Fruit fly (Drosophila melanogaster) whole organism, prepupa: ENCODE measurements around the gene CG43051.

Experiments
- CG10669 ChIP-seq: fragments of 200-800 bp; sonication (Bioruptor generic); optimal IDR thresholded peaks from 3 replicates; lab custom pipeline; 2018; ENCODE audit warnings: missing biosample characterization, mild to moderate bottlenecking, missing genetic modification characterization, moderate library complexity
- CG11294 ChIP-seq: fragments of 200-800 bp; sonication (Bioruptor generic); IDR thresholded peaks from 2 replicates; pipeline ENCODE4 v1.3.6; 2022; ENCODE audit warnings: missing biosample characterization, missing genetic modification characterization
- CG11762 ChIP-seq: fragments of 200-800 bp; sonication (Bioruptor generic); optimal IDR thresholded peaks from 3 replicates; lab custom pipeline; 2016; ENCODE audit warnings: missing biosample characterization, missing genetic modification characterization; ENCODE audit not compliant: insufficient read depth
- CG1621 ChIP-seq: fragments of 200-800 bp; sonication (Bioruptor generic); optimal IDR thresholded peaks from 3 replicates; lab custom pipeline; 2018; ENCODE audit warnings: missing biosample characterization, mild to moderate bottlenecking, missing genetic modification characterization
- CG16779 ChIP-seq: fragments of 200-800 bp; sonication (Bioruptor generic); optimal IDR thresholded peaks from 3 replicates; lab custom pipeline; 2017; ENCODE audit warnings: missing biosample characterization, mild to moderate bottlenecking, missing genetic modification characterization
- CG32006 ChIP-seq: fragments of 200-800 bp; sonication (Bioruptor generic); optimal IDR thresholded peaks from 3 replicates; lab custom pipeline; 2017; ENCODE audit warnings: missing biosample characterization, mild to moderate bottlenecking, missing genetic modification characterization
- CG34406 ChIP-seq: fragments of 200-800 bp; sonication (Bioruptor generic); optimal IDR thresholded peaks from 3 replicates; lab custom pipeline; 2016; ENCODE audit warnings: missing biosample characterization, missing genetic modification characterization
- CG3919 ChIP-seq: fragments of 200-800 bp; sonication (Bioruptor generic); optimal IDR thresholded peaks from 3 replicates; lab custom pipeline; 2016; ENCODE audit warnings: missing biosample characterization, missing genetic modification characterization
- CG4318 ChIP-seq: fragments of 200-800 bp; sonication (Bioruptor generic); optimal IDR thresholded peaks from 3 replicates; lab custom pipeline; 2017; ENCODE audit warnings: missing biosample characterization, mild to moderate bottlenecking, missing genetic modification characterization
- CG6163 ChIP-seq: fragments of 200-800 bp; sonication (Bioruptor generic); IDR thresholded peaks from 3 replicates; pipeline ENCODE4 v1.3.6; 2022; ENCODE audit warnings: missing biosample characterization, missing genetic modification characterization
- CG6276 ChIP-seq: fragments of 200-800 bp; sonication (Bioruptor generic); optimal IDR thresholded peaks from 2 replicates; lab custom pipeline; 2017; ENCODE audit warnings: missing biosample characterization, mild to moderate bottlenecking, missing genetic modification characterization
- CG6808 ChIP-seq: fragments of 200-800 bp; sonication (Bioruptor generic); optimal IDR thresholded peaks from 3 replicates; lab custom pipeline; 2017; ENCODE audit warnings: missing biosample characterization, missing genetic modification characterization, mild to moderate bottlenecking, moderate library complexity, missing genetic modification reagents
- CG6854 ChIP-seq: fragments of 200-800 bp; sonication (Bioruptor generic); optimal IDR thresholded peaks from 2 replicates; lab custom pipeline; 2017; ENCODE audit warnings: missing biosample characterization, mild to moderate bottlenecking, missing genetic modification characterization
- CG7368 ChIP-seq: fragments of 200-800 bp; sonication (Bioruptor generic); optimal IDR thresholded peaks from 3 replicates; lab custom pipeline; 2016; ENCODE audit warnings: missing biosample characterization, missing genetic modification characterization
- CG8319 ChIP-seq: fragments of 200-800 bp; sonication (Bioruptor generic); optimal IDR thresholded peaks from 3 replicates; lab custom pipeline; 2016; ENCODE audit warnings: missing biosample characterization, missing genetic modification characterization
- CG8632 ChIP-seq: fragments of 200-800 bp; sonication (Bioruptor generic); optimal IDR thresholded peaks from 3 replicates; lab custom pipeline; 2016; ENCODE audit warnings: missing biosample characterization, missing genetic modification characterization
- CG9139 ChIP-seq: fragments of 200-800 bp; sonication (Bioruptor generic); optimal IDR thresholded peaks from 3 replicates; lab custom pipeline; 2017; ENCODE audit warnings: missing biosample characterization, mild to moderate bottlenecking, missing genetic modification characterization
- Eip75B ChIP-seq: fragments of 200-800 bp; sonication (Bioruptor generic); optimal IDR thresholded peaks from 3 replicates; lab custom pipeline; 2016; ENCODE audit warnings: missing biosample characterization, missing genetic modification characterization
- Eip78C ChIP-seq: fragments of 200-800 bp; sonication (Bioruptor generic); peaks from one replicate; lab custom pipeline; 2016; ENCODE audit warnings: missing biosample characterization, missing genetic modification characterization
- Eip93F ChIP-seq: fragments of 200-800 bp; sonication (Bioruptor generic); optimal IDR thresholded peaks from 2 replicates; lab custom pipeline; 2016; ENCODE audit warnings: missing biosample characterization, mild to moderate bottlenecking, missing genetic modification characterization
- Ets96B ChIP-seq: fragments of 200-800 bp; optimal IDR thresholded peaks from 2 replicates; lab custom pipeline; 2019; ENCODE audit warnings: missing biosample characterization, mild to moderate bottlenecking, missing genetic modification characterization, moderate library complexity
- Hr38 ChIP-seq: sonication (Bioruptor generic); optimal IDR thresholded peaks from 2 replicates; lab custom pipeline; 2016; ENCODE audit warnings: missing biosample characterization, missing genetic modification characterization
- Hr39 ChIP-seq: fragments of 200-800 bp; sonication (Bioruptor generic); optimal IDR thresholded peaks from 2 replicates; lab custom pipeline; 2016; ENCODE audit warnings: missing biosample characterization, missing genetic modification characterization
- Hr4 ChIP-seq: fragments of 200-800 bp; sonication (Bioruptor generic); optimal IDR thresholded peaks from 3 replicates; lab custom pipeline; 2016; ENCODE audit warnings: missing biosample characterization, missing genetic modification characterization
- Lpt ChIP-seq: fragments of 200-800 bp; sonication (Bioruptor generic); optimal IDR thresholded peaks from 3 replicates; lab custom pipeline; 2016; ENCODE audit warnings: missing biosample characterization, missing genetic modification characterization
- Met ChIP-seq: fragments of 200-800 bp; sonication (Bioruptor generic); optimal IDR thresholded peaks from 3 replicates; lab custom pipeline; 2016; ENCODE audit warnings: missing biosample characterization, missing genetic modification characterization
- OdsH ChIP-seq: fragments of 200-800 bp; sonication (Bioruptor generic); optimal IDR thresholded peaks from 3 replicates; lab custom pipeline; 2016; ENCODE audit warnings: missing biosample characterization, missing genetic modification characterization
- Smox ChIP-seq: fragments of 200-800 bp; sonication (Bioruptor generic); optimal IDR thresholded peaks from 3 replicates; lab custom pipeline; 2016; ENCODE audit warnings: missing biosample characterization, missing genetic modification characterization
- Sox102F ChIP-seq: fragments of 200-800 bp; sonication (Bioruptor generic); optimal IDR thresholded peaks from 2 replicates; lab custom pipeline; 2016; ENCODE audit warnings: missing biosample characterization, mild to moderate bottlenecking, missing genetic modification characterization
- Sox14 ChIP-seq: fragments of 200-800 bp; sonication (Bioruptor generic); optimal IDR thresholded peaks from 3 replicates; lab custom pipeline; 2016; ENCODE audit warnings: missing biosample characterization, missing genetic modification characterization
- achi ChIP-seq: fragments of 200-800 bp; sonication (Bioruptor generic); optimal IDR thresholded peaks from 3 replicates; lab custom pipeline; 2016; ENCODE audit warnings: missing biosample characterization, missing genetic modification characterization
- acj6 ChIP-seq: fragments of 200-800 bp; sonication (Bioruptor generic); optimal IDR thresholded peaks from 3 replicates; lab custom pipeline; 2016; ENCODE audit warnings: missing biosample characterization, missing genetic modification characterization
- dsx ChIP-seq: fragments of 200-800 bp; optimal IDR thresholded peaks from 3 replicates; lab custom pipeline; 2019; ENCODE audit warnings: missing biosample characterization, mild to moderate bottlenecking, missing genetic modification characterization, moderate library complexity; ENCODE audit not compliant: poor library complexity, severe bottlenecking
- eg ChIP-seq: fragments of 200-800 bp; sonication (Bioruptor generic); IDR thresholded peaks from 3 replicates; pipeline ENCODE4 v1.3.6; 2022; ENCODE audit warnings: missing biosample characterization, missing genetic modification characterization
- esn ChIP-seq: fragments of 200-800 bp; sonication (Bioruptor generic); optimal IDR thresholded peaks from 2 replicates; lab custom pipeline; 2016; ENCODE audit warnings: missing biosample characterization, mild to moderate bottlenecking, missing genetic modification characterization, moderate library complexity
- fd85E ChIP-seq: fragments of 200-800 bp; sonication (Bioruptor generic); optimal IDR thresholded peaks from 3 replicates; lab custom pipeline; 2016; ENCODE audit warnings: missing biosample characterization, missing genetic modification characterization
- lz ChIP-seq: fragments of 200-800 bp; sonication (Bioruptor generic); optimal IDR thresholded peaks from 3 replicates; lab custom pipeline; 2016; ENCODE audit warnings: missing biosample characterization, missing genetic modification characterization
- salr ChIP-seq, 2 experiments: fragments of 200-800 bp; sonication (Bioruptor generic); optimal IDR thresholded peaks; 3 replicates each; lab custom pipeline; 2016 to 2018; ENCODE audit warnings: missing biosample characterization in 2 of 2, missing genetic modification characterization in 2 of 2, mild to moderate bottlenecking in 1 of 2
- spab ChIP-seq: fragments of 200-800 bp; sonication (Bioruptor generic); optimal IDR thresholded peaks from 2 replicates; lab custom pipeline; 2017; ENCODE audit warnings: missing biosample characterization, mild to moderate bottlenecking, missing genetic modification characterization, missing genetic modification reagents
- ss ChIP-seq, 2 experiments: fragments of 200-800 bp; sonication (Bioruptor generic); optimal IDR thresholded peaks; 2 replicates in 1 of 2; 3 replicates in 1 of 2; lab custom pipeline; 2017 to 2018; ENCODE audit warnings: mild to moderate bottlenecking in 2 of 2, missing biosample characterization in 2 of 2, missing genetic modification characterization in 2 of 2, moderate library complexity in 1 of 2
- svp ChIP-seq: fragments of 200-800 bp; sonication (Bioruptor generic); peaks from one replicate; lab custom pipeline; 2016; ENCODE audit warnings: missing biosample characterization, missing genetic modification characterization
- topi ChIP-seq: fragments of 200-800 bp; sonication (Bioruptor generic); optimal IDR thresholded peaks from 3 replicates; lab custom pipeline; 2016; ENCODE audit warnings: missing biosample characterization, missing genetic modification characterization
- vri ChIP-seq: fragments of 200-800 bp; sonication (Bioruptor generic); optimal IDR thresholded peaks from 3 replicates; lab custom pipeline; 2016; ENCODE audit warnings: missing biosample characterization, mild to moderate bottlenecking, missing genetic modification characterization

Gene CG43051

dm6 chr2L:12527590-12527989, 19.9 kb downstream of the CG43051 start (continued):
- peak; percentile 45 for TF ChIP-seq CG6808
- TF ChIP-seq CG7368 (GFP tag; lab: Kevin White, UChicago): no peak
- TF ChIP-seq Ets96B (tag; lab: Kevin White, UChicago): peak; percentile 24
- TF ChIP-seq Met (GFP tag; lab: Kevin White, UChicago): no peak
- peak; percentile 12 for TF ChIP-seq CG6854
- TF ChIP-seq CG8319: no peak
- TF ChIP-seq CG11762 (GFP tag; lab: Kevin White, UChicago): no peak
- TF ChIP-seq, all 60 proteins: peak for 23

DNA sequence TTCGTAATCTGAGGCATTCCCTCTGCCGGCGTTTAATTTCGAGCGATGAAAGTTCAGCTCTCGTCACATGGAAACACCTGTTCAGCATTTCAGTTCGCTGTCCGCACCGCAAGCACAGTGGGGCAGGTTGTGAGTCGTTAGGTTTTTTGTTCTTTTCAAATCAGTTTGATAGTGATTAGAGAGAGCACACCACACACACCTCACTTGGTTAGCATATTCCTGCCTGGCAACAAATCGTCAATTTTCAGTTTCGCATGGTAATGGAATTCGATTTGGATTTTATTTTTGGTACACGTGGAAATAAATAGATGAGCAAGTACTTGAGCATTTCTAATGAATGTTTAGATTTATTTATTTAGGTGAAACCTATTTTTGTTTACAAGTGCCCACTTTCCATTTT, 20.6 kb downstream of the CG43051 start:
- TF ChIP-seq CG4318: peak; percentile 18
- TF ChIP-seq Ets96B (tag; lab: Kevin White, UChicago): no peak
- TF ChIP-seq Eip75B (GFP tag; lab: Kevin White, UChicago): no peak
- 0 out of 3 replicates have a peak, but pooled peaks have one; percentile 6 for TF ChIP-seq eg (GFP tag; lab: Robert Waterston, UW)
- TF ChIP-seq Hr4: peak; percentile 31
- TF ChIP-seq CG34406: no peak
- TF ChIP-seq spab (GFP tag; lab: Kevin White, UChicago): no peak
- TF ChIP-seq CG3919 (GFP tag; lab: Kevin White, UChicago): no peak
- TF ChIP-seq CG32006 (GFP tag; lab: Kevin White, UChicago): peak; percentile 19
- peak; percentile 10; the same call in 1 of the 3 replicates for TF ChIP-seq CG6163
- no peak for TF ChIP-seq svp (GFP tag; lab: Kevin White, UChicago)
- TF ChIP-seq Eip78C: peak; percentile 65
- TF ChIP-seq, all 60 proteins: peak for 6

dm6 chr2L:12529029-12529948, 21.6 kb downstream of the CG43051 start:
- TF ChIP-seq spab (GFP tag; lab: Kevin White, UChicago) (no peak), Smox (GFP tag; lab: Kevin White, UChicago) (peak; percentile 7), CG9139 (GFP tag; lab: Kevin White, UChicago) (peak; percentile 59), CG8319 (no peak), CG16779 (tag; lab: Kevin White, UChicago) (peak; percentile 69), CG4318 (peak; percentile 41), Eip78C (peak; percentile 59), Hr39 (GFP tag; lab: Kevin White, UChicago) (peak; percentile 14), lz (no peak), Lpt (GFP tag; lab: Kevin White, UChicago) (peak; percentile 73), ss (GFP tag; optimal IDR thresholded peaks at IDR 0.05; lab: Kevin White, UChicago) (peak; percentile 74 to 87), CG6808 (peak; percentile 75), CG6854 (peak; percentile 74), Eip93F (GFP tag; lab: Kevin White, UChicago) (peak; percentile 67), CG11294 (peak; percentile 7; the same call in 1 of the 2 replicates), CG11762 (GFP tag; lab: Kevin White, UChicago) (no peak), dsx (peak; percentile 100), CG6163 (peak; percentile 70), CG1621 (peak; percentile 62), fd85E (GFP tag; lab: Kevin White, UChicago) (peak; percentile 40), achi (GFP tag; lab: Kevin White, UChicago) (peak; percentile 52), Hr38 (GFP tag; lab: Kevin White, UChicago) (no peak), esn (GFP tag; lab: Kevin White, UChicago) (no peak), acj6 (GFP tag; lab: Kevin White, UChicago) (peak; percentile 32), Sox14 (GFP tag; lab: Kevin White, UChicago) (peak; percentile 65), salr (GFP tag; optimal IDR thresholded peaks at IDR 0.05; lab: Kevin White, UChicago) (peak in 1 of 2 experiments; percentile 55), vri (GFP tag; lab: Kevin White, UChicago) (peak; percentile 87), Ets96B (tag; lab: Kevin White, UChicago) (peak; percentile 39), CG34406 (no peak), Sox102F (peak; percentile 10), OdsH (GFP tag; lab: Kevin White, UChicago) (peak; percentile 65), CG8632 (GFP tag; lab: Kevin White, UChicago) (no peak), CG10669 (GFP tag; lab: Kevin White, UChicago) (no peak), topi (GFP tag; lab: Kevin White, UChicago) (no peak), Hr4 (peak; percentile 65), CG6276 (GFP tag; lab: Kevin White, UChicago) (peak; percentile 72), CG3919 (GFP tag; lab: Kevin White, UChicago) (peak; percentile 52)
